Worm (Caenorhabditis elegans) whole organism, mixed stage, embryonic: ENCODE measurements around the gene C31H1.5.

Source experiments
- cnd-1 ChIP-seq: fragments of 200-800 bp; sonication (Bioruptor generic); optimal IDR thresholded peaks from 2 replicates; lab custom pipeline; 2018; ENCODE audit warnings: mild to moderate bottlenecking, missing genetic modification characterization, missing compliant biosample characterization
- elt-1 ChIP-seq: sonication (generic microtip); optimal IDR thresholded peaks from 2 replicates; lab custom pipeline; 2017; ENCODE audit warnings: missing genetic modification characterization, mild to moderate bottlenecking, missing compliant biosample characterization, antibody characterized with exemption, moderate library complexity, borderline replicate concordance; ENCODE audit not compliant: insufficient read depth
- flh-1 ChIP-seq: fragments of 200-800 bp; sonication (Bioruptor generic); optimal IDR thresholded peaks from 2 replicates; lab custom pipeline; 2018; ENCODE audit warnings: mild to moderate bottlenecking, missing genetic modification characterization, moderate library complexity, missing compliant biosample characterization
- lin-13 ChIP-seq: fragments of 150-350 bp; optimal IDR thresholded peaks from 2 replicates; lab custom pipeline; 2014; ENCODE audit warnings: missing biosample characterization, missing genetic modification characterization
- mls-2 ChIP-seq: sonication (generic microtip); optimal IDR thresholded peaks from 2 replicates; lab custom pipeline; 2016; ENCODE audit warnings: mild to moderate bottlenecking, missing genetic modification characterization, moderate library complexity, missing compliant biosample characterization
- nhr-28 ChIP-seq: fragments of 150-350 bp; optimal IDR thresholded peaks from 2 replicates; lab custom pipeline; 2014; ENCODE audit warnings: missing biosample characterization, missing genetic modification characterization
- pha-4 ChIP-seq: fragments of 150-350 bp; optimal IDR thresholded peaks from 2 replicates; lab custom pipeline; 2018; ENCODE audit warnings: missing biosample characterization, missing genetic modification reagents, missing genetic modification characterization
- unc-62 ChIP-seq: fragments of 150-350 bp; optimal IDR thresholded peaks from 2 replicates; lab custom pipeline; 2014; ENCODE audit warnings: missing biosample characterization, missing genetic modification reagents, missing genetic modification characterization

ce11 chrIV:5783675-5784074, 12.9 kb downstream of the C31H1.5 start:
- TF ChIP-seq flh-1 (GFP tag; lab: Kevin White, UChicago): no peak
- no peak for TF ChIP-seq unc-62 (GFP tag; lab: Kevin White, UChicago)
- TF ChIP-seq elt-1: no peak
- no peak for TF ChIP-seq nhr-28 (tag; lab: Kevin White, UChicago)
- no peak for TF ChIP-seq lin-13
- no peak for TF ChIP-seq cnd-1 (tag; lab: Kevin White, UChicago)
- no peak for TF ChIP-seq pha-4
- no peak for TF ChIP-seq mls-2 (tag; lab: Kevin White, UChicago)
